Fruit fly (Drosophila melanogaster) S2 (cell line): ENCODE data around the gene mat.

Source experiments
- CG8478 ChIP-seq: fragments of >200 bp; optimal IDR thresholded peaks from 2 replicates; lab custom pipeline; 2018
- CTCF ChIP-seq, 2 experiments: fragments of >200 bp; optimal IDR thresholded peaks; 2 replicates each; lab custom pipeline; 2018

- TF ChIP-seq CG8478 (lab: Kevin White, UChicago) (no peak), CTCF (optimal IDR thresholded peaks at IDR 0.05; lab: Kevin White, UChicago) (no peak)
These were observed 14.5 kb downstream of the mat start for dm6 chr3L:917225-917624.
